Fruit fly (Drosophila melanogaster) whole organism, embryonic: ENCODE measurements around the gene CG31800.

Source experiments
- Bteb2 ChIP-seq: fragments of 200-800 bp; sonication (Bioruptor generic); optimal IDR thresholded peaks from 2 replicates; lab custom pipeline; 2016; ENCODE audit warnings: missing biosample characterization, missing genetic modification characterization
- CG10959 ChIP-seq: fragments of 200-800 bp; sonication (Bioruptor generic); IDR thresholded peaks from 2 replicates; pipeline ENCODE4 v1.3.6; 2022; ENCODE audit warnings: missing biosample characterization, missing genetic modification characterization
- CG11093 ChIP-seq: fragments of 200-800 bp; sonication (Bioruptor generic); IDR thresholded peaks from 3 replicates; pipeline ENCODE4 v1.3.6; 2022; ENCODE audit warnings: missing biosample characterization, missing genetic modification characterization
- CG12236 ChIP-seq: fragments of 200-800 bp; sonication (Bioruptor generic); optimal IDR thresholded peaks from 2 replicates; lab custom pipeline; 2016; ENCODE audit warnings: missing biosample characterization, missing genetic modification characterization
- CG15479 ChIP-seq: fragments of 200-800 bp; sonication (Bioruptor generic); optimal IDR thresholded peaks from 3 replicates; lab custom pipeline; 2019; ENCODE audit warnings: missing biosample characterization, mild to moderate bottlenecking, missing genetic modification characterization, moderate library complexity
- CG15514 ChIP-seq: fragments of 200-800 bp; sonication (Bioruptor generic); optimal IDR thresholded peaks from 3 replicates; lab custom pipeline; 2017; ENCODE audit warnings: missing biosample characterization, missing genetic modification characterization, mild to moderate bottlenecking, moderate library complexity, missing genetic modification reagents
- CG17612 ChIP-seq: fragments of 200-800 bp; sonication (Bioruptor generic); IDR thresholded peaks from 2 replicates; pipeline ENCODE4 v1.3.6; 2022; ENCODE audit warnings: missing biosample characterization, missing genetic modification characterization
- CG17802 ChIP-seq: fragments of 200-800 bp; sonication (Bioruptor generic); optimal IDR thresholded peaks from 2 replicates; lab custom pipeline; 2018; ENCODE audit warnings: missing biosample characterization, mild to moderate bottlenecking, missing genetic modification characterization, moderate library complexity
- CG17912 ChIP-seq: fragments of 200-800 bp; sonication (Bioruptor generic); optimal IDR thresholded peaks from 2 replicates; lab custom pipeline; 2018; ENCODE audit warnings: missing biosample characterization, mild to moderate bottlenecking, missing genetic modification characterization
- CG18011 ChIP-seq: fragments of 200-800 bp; sonication (Bioruptor generic); optimal IDR thresholded peaks from 2 replicates; lab custom pipeline; 2017; ENCODE audit warnings: missing biosample characterization, missing genetic modification characterization, mild to moderate bottlenecking, moderate library complexity, missing genotype
- CG2199 ChIP-seq: fragments of 200-800 bp; sonication (Bioruptor generic); IDR thresholded peaks from 3 replicates; pipeline ENCODE4 v1.3.6; 2022; ENCODE audit warnings: missing biosample characterization, missing genetic modification characterization
- CG2889 ChIP-seq: fragments of 200-800 bp; sonication (Bioruptor generic); IDR thresholded peaks from 3 replicates; pipeline ENCODE4 v1.3.6; 2022; ENCODE audit warnings: missing biosample characterization, missing genetic modification characterization
- CG32767 ChIP-seq: fragments of 200-800 bp; sonication (Bioruptor generic); IDR thresholded peaks from 2 replicates; pipeline ENCODE4 v1.3.6; 2022; ENCODE audit warnings: missing biosample characterization, missing genetic modification characterization
- CG3281 ChIP-seq: fragments of 200-800 bp; sonication (Bioruptor generic); optimal IDR thresholded peaks from 3 replicates; lab custom pipeline; 2017; ENCODE audit warnings: missing biosample characterization, mild to moderate bottlenecking, missing genetic modification characterization
- CG33213 ChIP-seq: fragments of 200-800 bp; sonication (Bioruptor generic); optimal IDR thresholded peaks from 3 replicates; lab custom pipeline; 2016; ENCODE audit warnings: missing biosample characterization, missing genetic modification characterization
- CG34422 ChIP-seq: fragments of 200-800 bp; sonication (Bioruptor generic); IDR thresholded peaks from 3 replicates; pipeline ENCODE4 v1.3.6; 2022; ENCODE audit warnings: missing biosample characterization, missing genetic modification characterization
- CG3847 ChIP-seq: fragments of 200-800 bp; sonication (Bioruptor generic); IDR thresholded peaks from 2 replicates; pipeline ENCODE4 v1.3.6; 2022; ENCODE audit warnings: missing biosample characterization, missing genetic modification characterization
- CG4424 ChIP-seq: fragments of 200-800 bp; sonication (Bioruptor generic); optimal IDR thresholded peaks from 3 replicates; lab custom pipeline; 2016; ENCODE audit warnings: missing biosample characterization, missing genetic modification characterization
- CG4707 ChIP-seq: fragments of 200-800 bp; sonication (Bioruptor generic); optimal IDR thresholded peaks from 2 replicates; lab custom pipeline; 2018; ENCODE audit warnings: missing biosample characterization, mild to moderate bottlenecking, missing genetic modification characterization, moderate library complexity
- CG4820 ChIP-seq: fragments of 200-800 bp; sonication (Bioruptor generic); optimal IDR thresholded peaks from 3 replicates; lab custom pipeline; 2016; ENCODE audit warnings: missing biosample characterization, missing genetic modification characterization
- CG5180 ChIP-seq: fragments of 200-800 bp; sonication (Bioruptor generic); optimal IDR thresholded peaks from 3 replicates; lab custom pipeline; 2017; ENCODE audit warnings: missing biosample characterization, missing genetic modification characterization, mild to moderate bottlenecking, moderate library complexity, missing genetic modification reagents
- CG6654 ChIP-seq: fragments of 200-800 bp; sonication (Bioruptor generic); optimal IDR thresholded peaks from 2 replicates; lab custom pipeline; 2017; ENCODE audit warnings: missing biosample characterization, mild to moderate bottlenecking, missing genetic modification characterization
- CG7271 ChIP-seq: fragments of 200-800 bp; sonication (Bioruptor generic); optimal IDR thresholded peaks from 2 replicates; lab custom pipeline; 2018; ENCODE audit warnings: missing biosample characterization, mild to moderate bottlenecking, missing genetic modification characterization, moderate library complexity
- CG7357 ChIP-seq: fragments of 200-800 bp; sonication (Bioruptor generic); IDR thresholded peaks from 3 replicates; pipeline ENCODE4 v1.3.6; 2022; ENCODE audit warnings: missing biosample characterization, missing genetic modification characterization
- CG8388 ChIP-seq: fragments of 200-800 bp; sonication (Bioruptor generic); optimal IDR thresholded peaks from 2 replicates; lab custom pipeline; 2019; ENCODE audit warnings: missing biosample characterization, mild to moderate bottlenecking, missing genetic modification characterization, moderate library complexity
- CrebB ChIP-seq: fragments of 200-800 bp; sonication (Bioruptor generic); optimal IDR thresholded peaks from 3 replicates; lab custom pipeline; 2018; ENCODE audit warnings: missing biosample characterization, mild to moderate bottlenecking, missing genetic modification characterization
- Dad ChIP-seq: fragments of 200-800 bp; sonication (Bioruptor generic); optimal IDR thresholded peaks from 3 replicates; lab custom pipeline; 2016; ENCODE audit warnings: missing biosample characterization, missing genetic modification characterization
- HHEX ChIP-seq: fragments of 200-800 bp; sonication (Bioruptor generic); optimal IDR thresholded peaks from 3 replicates; lab custom pipeline; 2017; ENCODE audit warnings: missing biosample characterization, mild to moderate bottlenecking, missing genetic modification characterization, missing genetic modification reagents
- NC2α ChIP-seq: fragments of 200-800 bp; sonication (Bioruptor generic); optimal IDR thresholded peaks from 2 replicates; lab custom pipeline; 2016; ENCODE audit warnings: missing biosample characterization, missing genetic modification characterization
- Sox100B ChIP-seq: fragments of 200-800 bp; sonication (Bioruptor generic); optimal IDR thresholded peaks from 3 replicates; lab custom pipeline; 2018; ENCODE audit warnings: missing biosample characterization, mild to moderate bottlenecking, missing genetic modification characterization
- Trl ChIP-seq, 3 experiments: fragments of >200 bp in 2 of 3; fragments of 200-800 bp in 1 of 3; sonication (Bioruptor generic) in 1 of 3; optimal IDR thresholded peaks; 2 replicates in 1 of 3; 3 replicates in 2 of 3; lab custom pipeline; 2016 to 2017; ENCODE audit warnings: missing biosample characterization in 1 of 3, missing genetic modification characterization in 1 of 3
- Vsx1 ChIP-seq: fragments of 200-800 bp; sonication (Bioruptor generic); optimal IDR thresholded peaks from 2 replicates; lab custom pipeline; 2017; ENCODE audit warnings: missing biosample characterization, mild to moderate bottlenecking, missing genetic modification characterization, missing genetic modification reagents
- ase ChIP-seq: fragments of 200-800 bp; sonication (Bioruptor generic); IDR thresholded peaks from 3 replicates; pipeline ENCODE4 v1.3.6; 2022; ENCODE audit warnings: missing biosample characterization, missing genetic modification characterization
- cad ChIP-seq: fragments of >200 bp; optimal IDR thresholded peaks from 2 replicates; lab custom pipeline; 2017; ENCODE audit warnings: missing biosample characterization, missing genetic modification characterization
- chn ChIP-seq: fragments of 200-800 bp; sonication (Bioruptor generic); optimal IDR thresholded peaks from 2 replicates; lab custom pipeline; 2016; ENCODE audit warnings: missing biosample characterization, missing genetic modification characterization
- en ChIP-seq: fragments of 200-800 bp; sonication (Bioruptor generic); optimal IDR thresholded peaks from 2 replicates; lab custom pipeline; 2016; ENCODE audit warnings: missing biosample characterization, missing genetic modification characterization
- fd64A ChIP-seq: fragments of 200-800 bp; sonication (Bioruptor generic); optimal IDR thresholded peaks from 3 replicates; lab custom pipeline; 2018; ENCODE audit warnings: missing biosample characterization, mild to moderate bottlenecking, missing genetic modification characterization
- fru ChIP-seq: fragments of >200 bp; optimal IDR thresholded peaks from 2 replicates; lab custom pipeline; 2017
- gro ChIP-seq: fragments of 200-800 bp; sonication (Bioruptor generic); optimal IDR thresholded peaks from 2 replicates; lab custom pipeline; 2016; ENCODE audit warnings: missing biosample characterization, missing genetic modification characterization
- gsb-n ChIP-seq: fragments of 200-800 bp; sonication (Bioruptor generic); optimal IDR thresholded peaks from 3 replicates; lab custom pipeline; 2018; ENCODE audit warnings: missing biosample characterization, mild to moderate bottlenecking, missing genetic modification characterization
- ham ChIP-seq: fragments of 200-800 bp; sonication (Bioruptor generic); IDR thresholded peaks from 2 replicates; pipeline ENCODE4 v1.3.6; 2022; ENCODE audit warnings: missing biosample characterization, missing genetic modification characterization
- kay ChIP-seq: fragments of 200-800 bp; sonication (Bioruptor generic); optimal IDR thresholded peaks from 2 replicates; lab custom pipeline; 2016; ENCODE audit warnings: missing biosample characterization, missing genetic modification characterization
- luna ChIP-seq: fragments of 200-800 bp; sonication (Bioruptor generic); optimal IDR thresholded peaks from 2 replicates; lab custom pipeline; 2016; ENCODE audit warnings: missing biosample characterization, missing genetic modification characterization
- nau ChIP-seq: fragments of 200-800 bp; sonication (Bioruptor generic); optimal IDR thresholded peaks from 3 replicates; lab custom pipeline; 2017; ENCODE audit warnings: missing biosample characterization, mild to moderate bottlenecking, missing genetic modification characterization, missing genetic modification reagents
- pb ChIP-seq: fragments of 200-800 bp; sonication (Bioruptor generic); optimal IDR thresholded peaks from 3 replicates; lab custom pipeline; 2016; ENCODE audit warnings: missing biosample characterization, missing genetic modification characterization
- repo ChIP-seq: fragments of 200-800 bp; sonication (Bioruptor generic); optimal IDR thresholded peaks from 2 replicates; lab custom pipeline; 2016; ENCODE audit warnings: missing biosample characterization, missing genetic modification characterization
- sim ChIP-seq: fragments of 200-800 bp; sonication (Bioruptor generic); IDR thresholded peaks from 2 replicates; pipeline ENCODE4 v1.3.6; 2022; ENCODE audit warnings: missing biosample characterization, missing genetic modification characterization
- unpg ChIP-seq: fragments of 200-800 bp; sonication (Bioruptor generic); optimal IDR thresholded peaks from 3 replicates; lab custom pipeline; 2018; ENCODE audit warnings: missing biosample characterization, mild to moderate bottlenecking, missing genetic modification characterization, moderate library complexity
- usp ChIP-seq: fragments of >200 bp; optimal IDR thresholded peaks from 2 replicates; lab custom pipeline; 2017; ENCODE audit warnings: missing biosample characterization, missing genetic modification characterization
- wor ChIP-seq: fragments of 200-800 bp; sonication (Bioruptor generic); IDR thresholded peaks from 2 replicates; pipeline ENCODE4 v1.3.6; 2022; ENCODE audit warnings: missing biosample characterization, missing genetic modification characterization
- zf30C ChIP-seq: fragments of 200-800 bp; sonication (Bioruptor generic); optimal IDR thresholded peaks from 3 replicates; lab custom pipeline; 2018; ENCODE audit warnings: missing biosample characterization, mild to moderate bottlenecking, missing genetic modification characterization

Gene CG31800

DNA sequence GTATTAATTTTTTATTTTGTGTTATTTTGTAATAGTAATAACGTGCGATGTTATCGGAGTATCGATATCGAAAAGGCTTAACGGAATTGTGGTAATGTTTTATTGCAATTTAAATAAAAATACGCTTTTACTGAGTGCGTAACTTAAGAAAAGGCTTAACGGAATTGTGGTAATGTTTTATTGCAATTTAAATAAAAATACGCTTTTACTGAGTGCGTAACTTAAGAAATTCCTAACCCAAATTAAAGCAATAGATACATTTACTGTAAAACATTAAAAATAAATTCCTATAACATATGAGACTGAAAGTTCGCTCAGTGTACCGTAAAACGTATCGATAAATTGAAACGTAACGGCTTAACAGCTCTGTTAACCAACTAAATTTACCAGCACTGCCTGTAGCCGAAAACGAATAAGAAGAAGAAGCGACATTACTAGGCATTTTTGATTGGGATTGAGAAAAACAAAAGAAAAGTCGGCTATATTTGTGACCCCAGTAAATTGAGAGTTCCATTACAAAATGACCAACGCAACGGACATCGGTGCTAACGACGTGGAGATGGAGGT lies 17.2 kb upstream of the CG31800 start, which contains the start of gene Rpn3 (continued):
- TF ChIP-seq usp (no peak), Bteb2 (GFP tag; lab: Kevin White, UChicago) (peak; percentile 82), CG32767 (GFP tag; lab: Robert Waterston, UW) (peak; percentile 77), wor (peak; percentile 71), CrebB (tag; lab: Kevin White, UChicago) (peak; percentile 61), CG34422 (GFP tag; lab: Robert Waterston, UW) (peak; percentile 83), pb (peak; percentile 22), CG4707 (GFP tag; lab: Kevin White, UChicago) (no peak), en (GFP tag; lab: Kevin White, UChicago) (peak; percentile 56), CG7357 (GFP tag; lab: Robert Waterston, UW) (peak; percentile 47; the same call in 1 of the 3 replicates), CG6654 (GFP tag; lab: Kevin White, UChicago) (no peak), CG5180 (GFP tag; lab: Kevin White, UChicago) (no peak), CG3281 (GFP tag; lab: Kevin White, UChicago) (peak; percentile 80), CG11093 (GFP tag; lab: Robert Waterston, UW) (peak; percentile 68; the same call in 2 of the 3 replicates), CG8388 (GFP tag; lab: Kevin White, UChicago) (peak; percentile 78), CG2889 (GFP tag; lab: Robert Waterston, UW) (peak; percentile 82), HHEX (GFP tag; lab: Kevin White, UChicago) (peak; percentile 56), NC2α (GFP tag; lab: Kevin White, UChicago) (peak; percentile 51), CG17612 (GFP tag; lab: Robert Waterston, UW) (peak; percentile 83), CG4424 (GFP tag; lab: Kevin White, UChicago) (peak; percentile 90), CG15514 (GFP tag; lab: Kevin White, UChicago) (peak; percentile 67), gsb-n (tag; lab: Kevin White, UChicago) (peak; percentile 69), Sox100B (GFP tag; lab: Kevin White, UChicago) (no peak), CG17802 (peak; percentile 54), CG2199 (GFP tag; lab: Robert Waterston, UW) (peak; percentile 82; the same call in 2 of the 3 replicates), repo (GFP tag; lab: Kevin White, UChicago) (peak; percentile 73), CG4820 (GFP tag; lab: Kevin White, UChicago) (peak; percentile 73), CG3847 (GFP tag; lab: Robert Waterston, UW) (peak; percentile 67), Vsx1 (no peak), nau (GFP tag; lab: Kevin White, UChicago) (no peak), ase (GFP tag; lab: Robert Waterston, UW) (peak; percentile 86), sim (GFP tag; lab: Robert Waterston, UW) (0 out of 2 replicates have a peak, but pooled peaks have one; percentile 63), Dad (peak; percentile 79), ham (GFP tag; lab: Robert Waterston, UW) (no peak), CG15479 (GFP tag; lab: Kevin White, UChicago) (no peak), CG33213 (peak; percentile 61), gro (GFP tag; lab: Kevin White, UChicago) (peak; percentile 47), fru (lab: Kevin White, UChicago) (no peak), luna (GFP tag; lab: Kevin White, UChicago) (peak; percentile 24), CG12236 (GFP tag; lab: Kevin White, UChicago) (peak; percentile 41), CG18011 (GFP tag; lab: Kevin White, UChicago) (peak; percentile 69), fd64A (no peak), unpg (GFP tag; lab: Kevin White, UChicago) (peak; percentile 84), CG17912 (no peak), cad (GFP tag; lab: Kevin White, UChicago) (no peak), chn (peak; percentile 77), CG10959 (GFP tag; lab: Robert Waterston, UW) (peak; percentile 75), CG7271 (tag; lab: Kevin White, UChicago) (peak; percentile 63), kay (GFP tag; lab: Kevin White, UChicago) (peak; percentile 79), zf30C (GFP tag; lab: Kevin White, UChicago) (peak; percentile 96), Trl (optimal IDR thresholded peaks at IDR 0.05; lab: Kevin White, UChicago) (no peak), Trl (GFP tag; optimal IDR thresholded peaks at IDR 0.05; lab: Kevin White, UChicago) (peak; percentile 81)
